Fruit fly (Drosophila melanogaster): ENCODE measurements around the gene sav.

Gene sav

DNA sequence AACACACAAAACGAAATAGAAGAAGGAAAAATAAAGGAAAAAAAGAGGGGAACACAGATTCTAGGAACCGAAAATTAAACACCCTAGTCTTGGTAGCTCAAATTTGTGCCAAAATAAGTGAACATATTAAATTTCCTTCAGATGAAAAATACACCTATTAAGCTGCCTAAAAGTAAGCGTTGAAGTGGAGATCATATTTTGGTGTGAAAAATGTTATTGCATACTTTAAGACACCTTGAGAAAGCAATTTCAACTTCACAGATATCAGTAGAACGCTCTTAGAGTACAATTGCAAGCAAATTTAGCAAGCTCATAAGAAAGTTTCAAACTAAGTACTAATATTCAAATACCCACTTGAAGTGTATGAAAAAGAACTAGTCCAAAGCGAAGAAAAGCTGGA, 49.6 kb upstream of the sav start (continued):
- no peak for TF ChIP-seq CG1529 (GFP tag; optimal IDR thresholded peaks at IDR 0.05)
- peak; percentile 44 for TF ChIP-seq CG11504 (tag; optimal IDR thresholded peaks at IDR 0.05)
- peak; percentile 30 for TF ChIP-seq bcd (GFP tag; optimal IDR thresholded peaks at IDR 0.05)
- TF ChIP-seq bigmax (GFP tag; optimal IDR thresholded peaks at IDR 0.05): no peak
- TF ChIP-seq H2.0 (GFP tag; IDR thresholded peaks at IDR 0.05): no peak
- TF ChIP-seq CG12236 (GFP tag; optimal IDR thresholded peaks at IDR 0.05): no peak
- TF ChIP-seq grau (tag; optimal IDR thresholded peaks at IDR 0.05): peak; percentile 19
- no peak for TF ChIP-seq CG14965 (GFP tag; optimal IDR thresholded peaks at IDR 0.05; ENCODE audit: borderline replicate concordance)
- TF ChIP-seq vvl (GFP tag; IDR thresholded peaks at IDR 0.05): no peak
- TF ChIP-seq psq (GFP tag; optimal IDR thresholded peaks at IDR 0.05): no peak
- no peak for TF ChIP-seq CG4328 (GFP tag; optimal IDR thresholded peaks at IDR 0.05)
- TF ChIP-seq Rx (GFP tag; IDR thresholded peaks at IDR 0.05): no peak
- TF ChIP-seq CG12659 (GFP tag; optimal IDR thresholded peaks at IDR 0.05): peak; percentile 2
- TF ChIP-seq CG33557 (GFP tag; optimal IDR thresholded peaks at IDR 0.05): no peak
- no peak for TF ChIP-seq Dbx (GFP tag; IDR thresholded peaks at IDR 0.05)
- TF ChIP-seq slbo (GFP tag; IDR thresholded peaks at IDR 0.05): peak; percentile 30; the same call in 1 of the 2 replicates
- TF ChIP-seq fd96Cb (tag; optimal IDR thresholded peaks at IDR 0.05): no peak
- TF ChIP-seq da (GFP tag; optimal IDR thresholded peaks at IDR 0.05): no peak

dm6 chr3R:23099233-23099632, 38.1 kb upstream of the sav start, which contains the start of gene CG6738:
TSS of gene CG6738 (plus strand) at chr3R:23099533.
- no peak for TF ChIP-seq CG7372 (GFP tag; IDR thresholded peaks at IDR 0.05)
- no peak for TF ChIP-seq da (GFP tag; optimal IDR thresholded peaks at IDR 0.05)
- TF ChIP-seq aop (GFP tag; IDR thresholded peaks at IDR 0.05): no peak
- no peak for TF ChIP-seq CG15479 (GFP tag; optimal IDR thresholded peaks at IDR 0.05)
- TF ChIP-seq CG18764 (GFP tag; optimal IDR thresholded peaks at IDR 0.05): no peak
- no peak for TF ChIP-seq ken (GFP tag; IDR thresholded peaks at IDR 0.05)

- TF ChIP-seq CG4424 (GFP tag; optimal IDR thresholded peaks at IDR 0.05): no peak
- no peak for TF ChIP-seq abd-A (tag; optimal IDR thresholded peaks at IDR 0.05)
- peak; percentile 68 for TF ChIP-seq exex (tag; optimal IDR thresholded peaks at IDR 0.05)
- peak; percentile 69 for TF ChIP-seq mirr (GFP tag; optimal IDR thresholded peaks at IDR 0.05)
- peak; percentile 50 for TF ChIP-seq lab (GFP tag; optimal IDR thresholded peaks at IDR 0.05)
- no peak for TF ChIP-seq slou (GFP tag; optimal IDR thresholded peaks at IDR 0.05)
- no peak for TF ChIP-seq Atf6 (GFP tag; IDR thresholded peaks at IDR 0.05)
- TF ChIP-seq bsh (GFP tag; optimal IDR thresholded peaks at IDR 0.05): no peak
- no peak for TF ChIP-seq hth (optimal IDR thresholded peaks at IDR 0.05)
- TF ChIP-seq Deaf1 (tag; optimal IDR thresholded peaks at IDR 0.05): no peak
- no peak for TF ChIP-seq CG12236 (GFP tag; optimal IDR thresholded peaks at IDR 0.05)
- no peak for TF ChIP-seq Poxn (GFP tag; IDR thresholded peaks at IDR 0.05)
- no peak for TF ChIP-seq NFAT (GFP tag; IDR thresholded peaks at IDR 0.05)
- no peak for TF ChIP-seq chm (GFP tag; IDR thresholded peaks at IDR 0.05)
- TF ChIP-seq grn (GFP tag; optimal IDR thresholded peaks at IDR 0.05): peak; percentile 40
- no peak for TF ChIP-seq CoRest (tag; optimal IDR thresholded peaks at IDR 0.05)
- peak; percentile 31 for TF ChIP-seq sd (tag; optimal IDR thresholded peaks at IDR 0.05)
- TF ChIP-seq sna (GFP tag; IDR thresholded peaks at IDR 0.05; ENCODE audit: partially characterized antibody): no peak
- no peak for TF ChIP-seq ssp (GFP tag; IDR thresholded peaks at IDR 0.05)
- peak; percentile 50 for TF ChIP-seq CG34376 (GFP tag; optimal IDR thresholded peaks at IDR 0.05)
These were observed 36.2 kb upstream of the sav start, which contains the start of gene CG6733 for dm6 chr3R:23097197-23097809. TSS of gene CG6733 (plus strand) at chr3R:23097728.
